Worm (Caenorhabditis elegans) whole organism, late embryonic: Measurements from ENCODE around the gene srh-119.

Source experiments
- K02D7.2 ChIP-seq: sonication (generic microtip); optimal IDR thresholded peaks from 2 replicates; lab custom pipeline; 2017; ENCODE audit warnings: mild to moderate bottlenecking, missing genetic modification characterization, missing compliant biosample characterization
- fkh-10 ChIP-seq: fragments of 150-350 bp; optimal IDR thresholded peaks from 2 replicates; lab custom pipeline; 2014; ENCODE audit warnings: missing biosample characterization, missing genetic modification reagents, missing genetic modification characterization
- gmeb-2 ChIP-seq: sonication (generic microtip); optimal IDR thresholded peaks from 2 replicates; lab custom pipeline; 2016; ENCODE audit warnings: missing genetic modification characterization, inconsistent platforms, missing compliant biosample characterization
- hlh-30 ChIP-seq: sonication (generic microtip); optimal IDR thresholded peaks from 2 replicates; lab custom pipeline; 2017; ENCODE audit warnings: antibody characterized with exemption, missing genetic modification characterization, missing compliant biosample characterization; ENCODE audit not compliant: insufficient read depth
- hlh-6 ChIP-seq: sonication (generic microtip); optimal IDR thresholded peaks from 2 replicates; lab custom pipeline; 2016; ENCODE audit warnings: missing genotype, missing genetic modification characterization, missing compliant biosample characterization
- pqm-1 ChIP-seq: sonication (generic microtip); optimal IDR thresholded peaks from 2 replicates; lab custom pipeline; 2016; ENCODE audit warnings: missing genetic modification characterization, missing compliant biosample characterization
- unc-86 ChIP-seq: sonication (generic microtip); optimal IDR thresholded peaks from 2 replicates; lab custom pipeline; 2016; ENCODE audit warnings: missing genetic modification characterization, missing compliant biosample characterization

DNA sequence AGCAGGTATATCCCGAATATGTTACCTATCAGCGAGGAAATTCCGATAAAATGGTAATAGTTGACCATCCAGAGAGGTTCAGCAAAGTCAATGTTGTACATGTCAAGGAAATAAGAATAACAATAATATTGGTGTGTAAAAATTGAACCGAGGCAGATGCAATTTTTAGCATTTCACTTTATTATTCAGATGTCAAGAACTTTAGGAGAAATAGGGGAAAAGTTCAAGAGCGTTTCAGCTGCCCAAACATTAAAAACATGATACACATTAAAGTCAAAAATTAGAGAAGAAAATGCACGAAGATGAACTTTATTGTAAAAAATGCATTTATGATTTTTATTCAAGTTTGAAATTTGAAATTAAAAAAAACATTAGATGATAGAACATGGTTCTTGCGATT is 36.1 kb downstream of the srh-119 start, which contains the start of gene sri-69:
- TF ChIP-seq K02D7.2 (tag; lab: Kevin White, UChicago) (no peak), gmeb-2 (no peak), fkh-10 (GFP tag; lab: Kevin White, UChicago) (no peak), pqm-1 (no peak), hlh-30 (tag; lab: Kevin White, UChicago) (no peak), hlh-6 (no peak), unc-86 (no peak)
